Fruit fly (Drosophila melanogaster) whole organism, prepupa: ENCODE data around the gene CG10874.

ENCODE experiments used
- CG6792 ChIP-seq: fragments of 200-800 bp; sonication (Bioruptor generic); optimal IDR thresholded peaks from 3 replicates; lab custom pipeline; 2016; ENCODE audit warnings: missing biosample characterization, missing genetic modification characterization
- CG6854 ChIP-seq: fragments of 200-800 bp; sonication (Bioruptor generic); optimal IDR thresholded peaks from 2 replicates; lab custom pipeline; 2017; ENCODE audit warnings: missing biosample characterization, mild to moderate bottlenecking, missing genetic modification characterization
- CG8632 ChIP-seq: fragments of 200-800 bp; sonication (Bioruptor generic); optimal IDR thresholded peaks from 3 replicates; lab custom pipeline; 2016; ENCODE audit warnings: missing biosample characterization, missing genetic modification characterization
- Ets96B ChIP-seq: fragments of 200-800 bp; optimal IDR thresholded peaks from 2 replicates; lab custom pipeline; 2019; ENCODE audit warnings: missing biosample characterization, mild to moderate bottlenecking, missing genetic modification characterization, moderate library complexity
- Lpt ChIP-seq: fragments of 200-800 bp; sonication (Bioruptor generic); optimal IDR thresholded peaks from 3 replicates; lab custom pipeline; 2016; ENCODE audit warnings: missing biosample characterization, missing genetic modification characterization
- fd59A ChIP-seq: fragments of 200-800 bp; sonication (Bioruptor generic); optimal IDR thresholded peaks from 2 replicates; lab custom pipeline; 2017; ENCODE audit warnings: missing biosample characterization, mild to moderate bottlenecking, missing genetic modification characterization, missing genetic modification reagents
- fd85E ChIP-seq: fragments of 200-800 bp; sonication (Bioruptor generic); optimal IDR thresholded peaks from 3 replicates; lab custom pipeline; 2016; ENCODE audit warnings: missing biosample characterization, missing genetic modification characterization
- pdm3 ChIP-seq: fragments of 200-800 bp; sonication (Bioruptor generic); optimal IDR thresholded peaks from 3 replicates; lab custom pipeline; 2016; ENCODE audit warnings: missing biosample characterization, missing genetic modification characterization
- spab ChIP-seq: fragments of 200-800 bp; sonication (Bioruptor generic); optimal IDR thresholded peaks from 2 replicates; lab custom pipeline; 2017; ENCODE audit warnings: missing biosample characterization, mild to moderate bottlenecking, missing genetic modification characterization, missing genetic modification reagents
- svp ChIP-seq: fragments of 200-800 bp; sonication (Bioruptor generic); peaks from one replicate; lab custom pipeline; 2016; ENCODE audit warnings: missing biosample characterization, missing genetic modification characterization

DNA sequence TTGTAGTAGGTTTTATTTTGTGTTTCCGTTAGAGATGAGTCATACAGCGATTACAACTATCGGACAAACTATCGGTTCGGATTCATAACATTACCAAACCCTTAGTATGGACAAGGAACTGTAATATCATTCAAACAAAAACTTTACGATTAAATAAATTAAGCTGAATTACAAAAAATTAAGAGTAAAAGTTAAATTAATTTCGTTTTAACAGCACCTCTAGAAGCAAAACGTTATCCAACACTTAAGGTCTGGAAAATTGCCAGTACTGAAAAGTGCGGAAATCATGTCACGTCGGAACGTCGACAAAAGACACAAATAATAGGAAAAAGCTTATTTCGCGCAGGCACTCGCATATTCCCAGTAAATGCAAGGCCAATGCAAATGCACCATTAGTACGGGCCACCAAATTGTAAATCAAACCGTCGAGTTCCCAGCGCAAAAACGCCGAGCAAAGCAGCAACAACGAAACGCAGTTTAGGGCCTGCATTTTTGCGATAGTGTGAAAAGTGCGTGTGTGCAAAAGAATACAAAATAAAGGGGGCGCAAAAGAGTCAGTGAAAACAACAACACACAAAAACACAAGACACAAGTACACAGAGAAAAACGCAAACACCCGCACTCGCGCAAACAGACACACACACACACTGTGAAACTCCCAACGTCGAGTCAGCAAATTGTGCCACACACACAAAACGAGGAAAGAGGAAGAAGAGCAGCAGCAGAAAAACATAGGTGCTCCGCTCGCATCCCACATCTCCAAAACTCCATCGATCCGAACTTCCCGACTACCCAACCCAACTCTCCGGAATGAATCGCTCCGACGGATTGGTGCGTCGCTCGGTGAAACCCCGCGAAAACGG lies 34.3 kb upstream of the CG10874 start, which contains the start of the genes CG15387 and sau:
- TF ChIP-seq svp (peak; percentile 94), fd85E (GFP tag; lab: Kevin White, UChicago) (peak; percentile 59), Ets96B (peak; percentile 79), CG6792 (peak; percentile 74), CG8632 (GFP tag; lab: Kevin White, UChicago) (peak; percentile 74), CG6854 (peak; percentile 39), pdm3 (GFP tag; lab: Kevin White, UChicago) (peak; percentile 91), Lpt (GFP tag; lab: Kevin White, UChicago) (peak; percentile 42), fd59A (GFP tag; lab: Kevin White, UChicago) (peak; percentile 67), spab (GFP tag; lab: Kevin White, UChicago) (peak; percentile 50)
